Worm (Caenorhabditis elegans): ENCODE results near the gene R11F4.2.

ce11 chrII:4125239-4125638 lies 42.4 kb downstream of the R11F4.2 start:
- TF ChIP-seq ref-1 (GFP tag; conservative IDR thresholded peaks at IDR 0.05) (no peak), ztf-23 (GFP tag; IDR thresholded peaks at IDR 0.05) (no peak)
